Worm (Caenorhabditis elegans) whole organism, mixed stage, embryonic: ENCODE data around the gene F43C11.4.

Experiments
- flh-1 ChIP-seq: fragments of 200-800 bp; sonication (Bioruptor generic); optimal IDR thresholded peaks from 2 replicates; lab custom pipeline; 2018; ENCODE audit warnings: mild to moderate bottlenecking, missing genetic modification characterization, moderate library complexity, missing compliant biosample characterization
- pha-4 ChIP-seq: fragments of 150-350 bp; optimal IDR thresholded peaks from 2 replicates; lab custom pipeline; 2018; ENCODE audit warnings: missing biosample characterization, missing genetic modification reagents, missing genetic modification characterization

- no peak for TF ChIP-seq pha-4
- no peak for TF ChIP-seq flh-1
Observed at ce11 chrII:2359965-2360364, 13.2 kb downstream of the F43C11.4 start, which contains the start of gene F43C11.16.
